Fruit fly (Drosophila melanogaster): ENCODE results near the gene GckIII.
A peak's percentile ranks its signal among the peaks of the same experiment; 100 is the strongest.

The GckIII gene

dm6 chr3R:17072526-17073114, 12.7 kb upstream of the GckIII start, which contains the start of the genes Ns1 and mRpS11 (continued):
- peak; percentile 100 for TF ChIP-seq YL-1 (GFP tag; optimal IDR thresholded peaks at IDR 0.05)
- TF ChIP-seq Chrac-16 (GFP tag; optimal IDR thresholded peaks at IDR 0.05), result peak; percentile 14
- peak; percentile 33 for TF ChIP-seq tx (GFP tag; optimal IDR thresholded peaks at IDR 0.05)
- peak; percentile 46 for TF ChIP-seq BEAF-32 (GFP tag; optimal IDR thresholded peaks at IDR 0.05)
- TF ChIP-seq CG12942 (GFP tag; optimal IDR thresholded peaks at IDR 0.05), result no peak
- TF ChIP-seq CG11093 (GFP tag; IDR thresholded peaks at IDR 0.05), result no peak
- TF ChIP-seq CG12391 (tag; optimal IDR thresholded peaks at IDR 0.05), result peak; percentile 28
- peak; percentile 13 for TF ChIP-seq CTCF (GFP tag; optimal IDR thresholded peaks at IDR 0.05)
- TF ChIP-seq CG2116 (GFP tag; optimal IDR thresholded peaks at IDR 0.05), result peak; percentile 34
- TF ChIP-seq CG16863 (GFP tag; optimal IDR thresholded peaks at IDR 0.05), result no peak
- TF ChIP-seq Tbp (GFP tag; optimal IDR thresholded peaks at IDR 0.05), result no peak
- peak; percentile 31 for TF ChIP-seq CG17186 (GFP tag; optimal IDR thresholded peaks at IDR 0.05)
- TF ChIP-seq CG32532 (GFP tag; IDR thresholded peaks at IDR 0.05), result peak; percentile 52
- no peak for TF ChIP-seq emc (GFP tag; optimal IDR thresholded peaks at IDR 0.05)
- TF ChIP-seq Dbx (GFP tag; IDR thresholded peaks at IDR 0.05), result peak; percentile 61; the same call in 2 of the 3 replicates
- no peak for TF ChIP-seq Gsc (GFP tag; IDR thresholded peaks at IDR 0.05)
- TF ChIP-seq gro (GFP tag; optimal IDR thresholded peaks at IDR 0.05), result peak; percentile 29
- no peak for TF ChIP-seq Bdp1 (GFP tag; optimal IDR thresholded peaks at IDR 0.05)
- TF ChIP-seq insv (GFP tag; optimal IDR thresholded peaks at IDR 0.05), result peak in 1 of 2 experiments; percentile 11
- no peak for TF ChIP-seq CG8944 (GFP tag; optimal IDR thresholded peaks at IDR 0.05)
- TF ChIP-seq Sox102F (GFP tag; optimal IDR thresholded peaks at IDR 0.05), result no peak
- TF ChIP-seq maf-S (GFP tag; optimal IDR thresholded peaks at IDR 0.05), result no peak
- TF ChIP-seq GATAe (GFP tag; conservative IDR thresholded peaks at IDR 0.05), result no peak
- TF ChIP-seq CG17568 (GFP tag; optimal IDR thresholded peaks at IDR 0.05), result peak; percentile 9
- no peak for TF ChIP-seq Dek (tag; optimal IDR thresholded peaks at IDR 0.05)
- no peak for TF ChIP-seq CG14050 (GFP tag; IDR thresholded peaks at IDR 0.05)
- TF ChIP-seq CG17385 (GFP tag; optimal IDR thresholded peaks at IDR 0.05), result peak; percentile 98
- TF ChIP-seq Sry-β (GFP tag; optimal IDR thresholded peaks at IDR 0.05), result no peak
- 0 out of 3 replicates have a peak, but pooled peaks have one; percentile 13 for TF ChIP-seq CG16813 (GFP tag; IDR thresholded peaks at IDR 0.05; ENCODE audit: partially characterized antibody)
- TF ChIP-seq bab2 (GFP tag; optimal IDR thresholded peaks at IDR 0.05), result no peak
- TF ChIP-seq CG6854 (GFP tag; optimal IDR thresholded peaks at IDR 0.05), result no peak
- peak; percentile 61 for TF ChIP-seq NC2β (GFP tag; optimal IDR thresholded peaks at IDR 0.05)
- TF ChIP-seq CG2202 (tag; optimal IDR thresholded peaks at IDR 0.05), result no peak
- peak; percentile 50 for TF ChIP-seq Myb (GFP tag; optimal IDR thresholded peaks at IDR 0.05)
- no peak for TF ChIP-seq CG15073 (GFP tag; optimal IDR thresholded peaks at IDR 0.05)
- no peak for TF ChIP-seq eve (GFP tag; optimal IDR thresholded peaks at IDR 0.05)
- no peak for TF ChIP-seq tll (GFP tag; optimal IDR thresholded peaks at IDR 0.05)
- TF ChIP-seq CG7786 (GFP tag; optimal IDR thresholded peaks at IDR 0.05), result peak; percentile 55
- peak; percentile 16 for TF ChIP-seq zen (tag; optimal IDR thresholded peaks at IDR 0.05)
- no peak for TF ChIP-seq CG42726 (GFP tag; IDR thresholded peaks at IDR 0.05; ENCODE audit: partially characterized antibody)
- no peak for TF ChIP-seq ttk (GFP tag; IDR thresholded peaks at IDR 0.05)
- TF ChIP-seq chn (GFP tag; optimal IDR thresholded peaks at IDR 0.05), result peak; percentile 30
- TF ChIP-seq Max (GFP tag; optimal IDR thresholded peaks at IDR 0.05), result peak; percentile 93
- no peak for TF ChIP-seq CoRest (tag; optimal IDR thresholded peaks at IDR 0.05)
- no peak for TF ChIP-seq CG3838 (GFP tag; optimal IDR thresholded peaks at IDR 0.05)
- no peak for TF ChIP-seq CG14014 (GFP tag; IDR thresholded peaks at IDR 0.05)
- no peak for TF ChIP-seq Hmx (GFP tag; optimal IDR thresholded peaks at IDR 0.05)
- TF ChIP-seq sisA (GFP tag; IDR thresholded peaks at IDR 0.05), result 0 out of 2 replicates have a peak, but pooled peaks have one; percentile 27
- TF ChIP-seq dm (GFP tag; optimal IDR thresholded peaks at IDR 0.05), result peak; percentile 99
- TF ChIP-seq CG17829 (tag; optimal IDR thresholded peaks at IDR 0.05), result peak; percentile 49
- TF ChIP-seq Mes4 (GFP tag; optimal IDR thresholded peaks at IDR 0.05), result peak; percentile 21
